Worm (Caenorhabditis elegans) whole organism, L1 larva: ENCODE measurements around the gene yap-1.

Source experiments
- C04F5.9 ChIP-seq: sonication (generic microtip); optimal IDR thresholded peaks from 2 replicates; lab custom pipeline; 2016; ENCODE audit warnings: missing genetic modification characterization, missing compliant biosample characterization
- C16A3.4 ChIP-seq: fragments of 150-350 bp; optimal IDR thresholded peaks from 2 replicates; lab custom pipeline; 2014; ENCODE audit warnings: missing biosample characterization, missing genetic modification characterization
- aha-1 ChIP-seq: fragments of 150-350 bp; optimal IDR thresholded peaks from 2 replicates; lab custom pipeline; 2014; ENCODE audit warnings: missing biosample characterization, missing genetic modification characterization
- alr-1 ChIP-seq: fragments of 200-800 bp; sonication (Bioruptor generic); optimal IDR thresholded peaks from 2 replicates; lab custom pipeline; 2018; ENCODE audit warnings: borderline replicate concordance, mild to moderate bottlenecking, missing genetic modification characterization, missing compliant biosample characterization
- aly-2 ChIP-seq: fragments of 150-350 bp; optimal IDR thresholded peaks from 2 replicates; lab custom pipeline; 2014; ENCODE audit warnings: missing biosample characterization, missing genetic modification characterization
- blmp-1 ChIP-seq: fragments of 150-350 bp; optimal IDR thresholded peaks from 2 replicates; lab custom pipeline; 2014; ENCODE audit warnings: missing biosample characterization, missing genetic modification characterization
- ceh-82 ChIP-seq, 3 experiments: fragments of 150-350 bp in 1 of 3; sonication (generic microtip) in 2 of 3; optimal IDR thresholded peaks; 2 replicates each; lab custom pipeline; 2014 to 2017; ENCODE audit warnings: missing biosample characterization in 3 of 3, missing genetic modification characterization in 3 of 3
- dpl-1 ChIP-seq, 3 experiments: fragments of 150-350 bp in 2 of 3; sonication (generic microtip) in 1 of 3; optimal IDR thresholded peaks; 2 replicates each; lab custom pipeline; 2014 to 2017; ENCODE audit warnings: missing biosample characterization in 3 of 3, missing genetic modification characterization in 3 of 3, missing genetic modification reagents in 3 of 3
- dsc-1 ChIP-seq: sonication (generic microtip); optimal IDR thresholded peaks from 2 replicates; lab custom pipeline; 2016; ENCODE audit warnings: mild to moderate bottlenecking, missing genetic modification characterization, missing compliant biosample characterization
- efl-1 ChIP-seq, 4 experiments: fragments of 150-350 bp; optimal IDR thresholded peaks in 3 of 4; peaks in 1 of 4; 1 replicate in 1 of 4; 2 replicates in 3 of 4; lab custom pipeline; 2014; ENCODE audit warnings: missing biosample characterization in 2 of 4, missing genetic modification characterization in 2 of 4, missing genetic modification reagents in 2 of 4
- efl-3 ChIP-seq: fragments of 200-800 bp; sonication (Bioruptor generic); optimal IDR thresholded peaks from 2 replicates; lab custom pipeline; 2018; ENCODE audit warnings: mild to moderate bottlenecking, missing genetic modification characterization, missing compliant biosample characterization
- egl-27 ChIP-seq, 2 experiments: fragments of 150-350 bp in 1 of 2; sonication (generic microtip); optimal IDR thresholded peaks; 3 replicates each; lab custom pipeline; 2017 to 2018; ENCODE audit warnings: missing biosample characterization in 2 of 2, missing genetic modification characterization in 2 of 2, missing genetic modification reagents in 2 of 2
- elt-2 ChIP-seq: sonication (generic microtip); optimal IDR thresholded peaks from 2 replicates; lab custom pipeline; 2016; ENCODE audit warnings: missing genetic modification characterization, mild to moderate bottlenecking, inconsistent platforms, missing compliant biosample characterization, missing genetic modification reagents
- elt-3 ChIP-seq, 6 experiments: fragments of 150-350 bp in 1 of 6; sonication (generic microtip); optimal IDR thresholded peaks; 2 replicates each; lab custom pipeline; 2017 to 2018; ENCODE audit warnings: missing biosample characterization in 6 of 6, missing genetic modification characterization in 6 of 6, inconsistent platforms in 1 of 6
- ets-5 ChIP-seq: fragments of 200-800 bp; sonication (Bioruptor generic); IDR thresholded peaks from 2 replicates; pipeline ENCODE4 v1.3.6; 2022; ENCODE audit warnings: missing genetic modification characterization, missing compliant biosample characterization
- fkh-10 ChIP-seq: sonication (generic microtip); optimal IDR thresholded peaks from 2 replicates; lab custom pipeline; 2017; ENCODE audit warnings: missing biosample characterization, missing genetic modification reagents, missing genetic modification characterization
- fkh-4 ChIP-seq: sonication (generic microtip); optimal IDR thresholded peaks from 2 replicates; lab custom pipeline; 2016; ENCODE audit warnings: missing compliant biosample characterization, missing genetic modification characterization, borderline replicate concordance
- fkh-8 ChIP-seq: sonication (generic microtip); optimal IDR thresholded peaks from 2 replicates; lab custom pipeline; 2016; ENCODE audit warnings: mild to moderate bottlenecking, missing genetic modification characterization, missing compliant biosample characterization
- fos-1 ChIP-seq: fragments of 150-350 bp; optimal IDR thresholded peaks from 2 replicates; lab custom pipeline; 2014; ENCODE audit warnings: missing biosample characterization, missing genetic modification characterization
- grh-1 ChIP-seq: fragments of 200-800 bp; sonication (Bioruptor generic); IDR thresholded peaks from 2 replicates; pipeline ENCODE4 v1.3.6; 2022; ENCODE audit warnings: missing genetic modification reagents, missing genetic modification characterization, missing compliant biosample characterization
- hlh-4 ChIP-seq: sonication (generic microtip); optimal IDR thresholded peaks from 2 replicates; lab custom pipeline; 2016; ENCODE audit warnings: mild to moderate bottlenecking, missing genetic modification characterization, missing compliant biosample characterization
- hpl-2 ChIP-seq: fragments of 150-350 bp; optimal IDR thresholded peaks from 2 replicates; lab custom pipeline; 2014; ENCODE audit warnings: missing biosample characterization, missing genetic modification reagents, missing genetic modification characterization
- isw-1 ChIP-seq: fragments of 200-800 bp; sonication (Bioruptor generic); IDR thresholded peaks from 2 replicates; pipeline ENCODE4 v1.3.6; 2022; ENCODE audit warnings: missing genetic modification characterization, missing compliant biosample characterization
- lin-13 ChIP-seq: fragments of 150-350 bp; optimal IDR thresholded peaks from 2 replicates; lab custom pipeline; 2014; ENCODE audit warnings: missing biosample characterization, missing genetic modification reagents, missing genetic modification characterization
- lin-14 ChIP-seq: fragments of 200-800 bp; sonication (Bioruptor generic); optimal IDR thresholded peaks from 2 replicates; lab custom pipeline; 2018; ENCODE audit warnings: mild to moderate bottlenecking, missing genetic modification characterization, moderate library complexity, missing compliant biosample characterization
- lin-35 ChIP-seq, 2 experiments: fragments of 150-350 bp; optimal IDR thresholded peaks; 2 replicates each; lab custom pipeline; 2014; ENCODE audit warnings: missing biosample characterization in 2 of 2, missing genetic modification characterization in 2 of 2, missing genetic modification reagents in 2 of 2
- lir-3 ChIP-seq: sonication (generic microtip); optimal IDR thresholded peaks from 2 replicates; lab custom pipeline; 2016; ENCODE audit warnings: mild to moderate bottlenecking, missing genetic modification characterization, moderate library complexity, missing compliant biosample characterization; ENCODE audit not compliant: poor library complexity
- lsy-2 ChIP-seq, 2 experiments: fragments of 150-350 bp; optimal IDR thresholded peaks; 2 replicates each; lab custom pipeline; 2014; ENCODE audit warnings: missing biosample characterization in 2 of 2, missing genetic modification characterization in 2 of 2
- mdl-1 ChIP-seq, 2 experiments: fragments of 150-350 bp; optimal IDR thresholded peaks; 2 replicates each; lab custom pipeline; 2014 to 2017; ENCODE audit warnings: missing biosample characterization in 2 of 2, missing genetic modification characterization in 2 of 2, inconsistent platforms in 1 of 2
- mep-1 ChIP-seq: fragments of 150-350 bp; optimal IDR thresholded peaks from 2 replicates; lab custom pipeline; 2014; ENCODE audit warnings: missing biosample characterization, missing genetic modification characterization
- nhr-20 ChIP-seq: sonication (generic microtip); optimal IDR thresholded peaks from 2 replicates; lab custom pipeline; 2016; ENCODE audit warnings: mild to moderate bottlenecking, missing genetic modification characterization, missing compliant biosample characterization
- nhr-237 ChIP-seq: fragments of 150-350 bp; optimal IDR thresholded peaks from 2 replicates; lab custom pipeline; 2014; ENCODE audit warnings: missing biosample characterization, missing genetic modification characterization
- nhr-28 ChIP-seq: fragments of 150-350 bp; optimal IDR thresholded peaks from 2 replicates; lab custom pipeline; 2014; ENCODE audit warnings: missing biosample characterization, missing genetic modification characterization
- nhr-47 ChIP-seq: sonication (generic microtip); optimal IDR thresholded peaks from 2 replicates; lab custom pipeline; 2016; ENCODE audit warnings: mild to moderate bottlenecking, missing genetic modification characterization, moderate library complexity, missing compliant biosample characterization
- nhr-71 ChIP-seq: sonication (generic microtip); optimal IDR thresholded peaks from 2 replicates; lab custom pipeline; 2016; ENCODE audit warnings: mild to moderate bottlenecking, missing genetic modification characterization, moderate library complexity, missing compliant biosample characterization
- nhr-85 ChIP-seq: sonication (generic microtip); peaks from one replicate; lab custom pipeline; 2016; ENCODE audit warnings: missing genetic modification characterization, inconsistent platforms, missing compliant biosample characterization
- nhr-90 ChIP-seq: sonication (generic microtip); optimal IDR thresholded peaks from 2 replicates; lab custom pipeline; 2016; ENCODE audit warnings: mild to moderate bottlenecking, missing genetic modification characterization, missing compliant biosample characterization; ENCODE audit not compliant: poor library complexity
- pax-3 ChIP-seq: fragments of 200-800 bp; sonication (Bioruptor generic); optimal IDR thresholded peaks from 2 replicates; lab custom pipeline; 2018; ENCODE audit warnings: mild to moderate bottlenecking, missing genetic modification characterization, moderate library complexity, missing compliant biosample characterization
- rnt-1 ChIP-seq: sonication (generic microtip); optimal IDR thresholded peaks from 2 replicates; lab custom pipeline; 2016; ENCODE audit warnings: mild to moderate bottlenecking, missing genetic modification characterization, moderate library complexity, missing compliant biosample characterization
- skn-1 ChIP-seq: fragments of 150-350 bp; optimal IDR thresholded peaks from 2 replicates; lab custom pipeline; 2014; ENCODE audit warnings: missing biosample characterization, missing genetic modification characterization
- snu-23 ChIP-seq: sonication (generic microtip); optimal IDR thresholded peaks from 2 replicates; lab custom pipeline; 2016; ENCODE audit warnings: missing genetic modification characterization, missing compliant biosample characterization
- sox-4 ChIP-seq: sonication (generic microtip); optimal IDR thresholded peaks from 2 replicates; lab custom pipeline; 2016; ENCODE audit warnings: missing genetic modification characterization, missing compliant biosample characterization
- swsn-7 ChIP-seq: sonication (generic microtip); optimal IDR thresholded peaks from 2 replicates; lab custom pipeline; 2016; ENCODE audit warnings: missing genetic modification characterization, missing compliant biosample characterization
- tbx-2 ChIP-seq: sonication (generic microtip); optimal IDR thresholded peaks from 2 replicates; lab custom pipeline; 2016; ENCODE audit warnings: missing genetic modification characterization, missing compliant biosample characterization
- xbp-1 ChIP-seq: sonication (generic microtip); optimal IDR thresholded peaks from 2 replicates; lab custom pipeline; 2016; ENCODE audit warnings: missing genetic modification characterization, missing compliant biosample characterization
- zag-1 ChIP-seq: fragments of 150-350 bp; optimal IDR thresholded peaks from 2 replicates; lab custom pipeline; 2014; ENCODE audit warnings: missing biosample characterization, missing genetic modification characterization
- ztf-11 ChIP-seq, 2 experiments: sonication (generic microtip); optimal IDR thresholded peaks; 2 replicates each; lab custom pipeline; 2016 to 2017; ENCODE audit warnings: missing genetic modification characterization in 2 of 2, missing biosample characterization in 1 of 2, missing compliant biosample characterization in 1 of 2
- ztf-4 ChIP-seq: fragments of 150-350 bp; optimal IDR thresholded peaks from 2 replicates; lab custom pipeline; 2014; ENCODE audit warnings: missing biosample characterization, missing genetic modification characterization

Gene yap-1

ce11 chrX:10677552-10677951 is 14.2 kb upstream of the yap-1 start:
- TF ChIP-seq mdl-1 (tag; optimal IDR thresholded peaks at IDR 0.05; lab: Kevin White, UChicago) = peak in 1 of 2 experiments; percentile 61
- TF ChIP-seq C16A3.4 = peak; percentile 48
- TF ChIP-seq lin-35 (GFP tag; optimal IDR thresholded peaks at IDR 0.05; lab: Kevin White, UChicago) = peak; percentile 36 to 49
- TF ChIP-seq skn-1 (tag; lab: Kevin White, UChicago) = no peak
- peak; percentile 56 for TF ChIP-seq nhr-90
- TF ChIP-seq swsn-7 = peak; percentile 51
- TF ChIP-seq ceh-82 (tag; optimal IDR thresholded peaks at IDR 0.05; lab: Kevin White, UChicago) = peak in 1 of 3 experiments; percentile 4
- peak; percentile 48 for TF ChIP-seq rnt-1 (tag; lab: Kevin White, UChicago)
- TF ChIP-seq fkh-4 = no peak
- TF ChIP-seq snu-23 (GFP tag; lab: Kevin White, UChicago) = peak; percentile 84
- peak in 2 of 6 experiments; percentile 15 to 67 for TF ChIP-seq elt-3 (tag; optimal IDR thresholded peaks at IDR 0.05; lab: Kevin White, UChicago)
- TF ChIP-seq efl-1 (optimal IDR thresholded peaks at IDR 0.05; lab: Kevin White, UChicago) = no peak
- peak in 1 of 2 experiments; percentile 80 for TF ChIP-seq efl-1 (GFP tag; optimal IDR thresholded peaks at IDR 0.05 in 1 of 2; lab: Kevin White, UChicago)
- TF ChIP-seq ztf-11 (tag; optimal IDR thresholded peaks at IDR 0.05; lab: Kevin White, UChicago) = peak in 1 of 2 experiments; percentile 9
- peak; percentile 81 for TF ChIP-seq nhr-20 (tag; lab: Kevin White, UChicago)
- peak; percentile 59 for TF ChIP-seq ztf-4 (tag; lab: Kevin White, UChicago)
- no peak for TF ChIP-seq elt-2 (tag; lab: Kevin White, UChicago)
- TF ChIP-seq isw-1 (GFP tag; lab: Robert Waterston, UW) = no peak
- TF ChIP-seq lsy-2 (tag; optimal IDR thresholded peaks at IDR 0.05; lab: Kevin White, UChicago) = peak in 1 of 2 experiments; percentile 46
- TF ChIP-seq dpl-1 (GFP tag; optimal IDR thresholded peaks at IDR 0.05; lab: Kevin White, UChicago) = peak in 1 of 3 experiments; percentile 8
- peak; percentile 36 for TF ChIP-seq fos-1
- peak; percentile 71 for TF ChIP-seq mep-1
- TF ChIP-seq grh-1 = peak; percentile 13; the same call in 1 of the 2 replicates
- peak; percentile 60 for TF ChIP-seq nhr-71 (tag; lab: Kevin White, UChicago)
- peak; percentile 93 for TF ChIP-seq nhr-85 (tag; lab: Kevin White, UChicago)
- peak; percentile 40 for TF ChIP-seq blmp-1 (tag; lab: Kevin White, UChicago)
- no peak for TF ChIP-seq efl-3 (GFP tag; lab: Kevin White, UChicago)
- TF ChIP-seq lin-14 = peak; percentile 79
- TF ChIP-seq dsc-1 (tag; lab: Kevin White, UChicago) = peak; percentile 6
- TF ChIP-seq nhr-47 (tag; lab: Kevin White, UChicago) = peak; percentile 43
- no peak for TF ChIP-seq C04F5.9 (tag; lab: Kevin White, UChicago)
- no peak for TF ChIP-seq fkh-10 (GFP tag; lab: Kevin White, UChicago)
- TF ChIP-seq xbp-1 (tag; lab: Kevin White, UChicago) = peak; percentile 56
- TF ChIP-seq tbx-2 (tag; lab: Kevin White, UChicago) = peak; percentile 66
- no peak for TF ChIP-seq nhr-28
- peak; percentile 12 for TF ChIP-seq lir-3 (tag; lab: Kevin White, UChicago)

ce11 chrX:10678081-10678736 is 13.5 kb upstream of the yap-1 start:
- peak in 1 of 2 experiments; percentile 52 for TF ChIP-seq lin-35 (GFP tag; optimal IDR thresholded peaks at IDR 0.05; lab: Kevin White, UChicago)
- TF ChIP-seq nhr-28 = no peak
- no peak for TF ChIP-seq alr-1
- peak in 1 of 2 experiments; percentile 11 for TF ChIP-seq efl-1 (optimal IDR thresholded peaks at IDR 0.05; lab: Kevin White, UChicago)
- TF ChIP-seq efl-1 (GFP tag; optimal IDR thresholded peaks at IDR 0.05 in 1 of 2; lab: Kevin White, UChicago) = peak; percentile 8 to 48
- TF ChIP-seq hlh-4 (tag; lab: Kevin White, UChicago) = no peak
- no peak for TF ChIP-seq fkh-4
- TF ChIP-seq fkh-8 (tag; lab: Kevin White, UChicago) = no peak
- TF ChIP-seq grh-1 = no peak
- no peak for TF ChIP-seq egl-27 (tag; optimal IDR thresholded peaks at IDR 0.05; lab: Kevin White, UChicago)
- peak; percentile 68 for TF ChIP-seq mep-1
- TF ChIP-seq ets-5 (GFP tag; lab: Robert Waterston, UW) = no peak
- no peak for TF ChIP-seq pax-3 (tag; lab: Kevin White, UChicago)
- TF ChIP-seq nhr-85 (tag; lab: Kevin White, UChicago) = peak; percentile 58
- no peak for TF ChIP-seq sox-4 (tag; lab: Kevin White, UChicago)
- no peak for TF ChIP-seq efl-3 (GFP tag; lab: Kevin White, UChicago)
- no peak for TF ChIP-seq rnt-1 (tag; lab: Kevin White, UChicago)
- no peak for TF ChIP-seq lin-13 (GFP tag; lab: Kevin White, UChicago)
- no peak for TF ChIP-seq aly-2 (tag; lab: Kevin White, UChicago)
- peak; percentile 73 for TF ChIP-seq blmp-1 (tag; lab: Kevin White, UChicago)
- no peak for TF ChIP-seq nhr-237 (tag; lab: Kevin White, UChicago)
- TF ChIP-seq zag-1 (tag; lab: Kevin White, UChicago) = no peak
- no peak for TF ChIP-seq aha-1 (tag; lab: Kevin White, UChicago)
- TF ChIP-seq nhr-71 (tag; lab: Kevin White, UChicago) = peak; percentile 22
- peak; percentile 10 for TF ChIP-seq swsn-7
- no peak for TF ChIP-seq hpl-2 (GFP tag; lab: Kevin White, UChicago)
